Worm (Caenorhabditis elegans) whole organism, L2 larva: ENCODE data around the gene scl-26.
A peak's percentile ranks its signal among the peaks of the same experiment; 100 is the strongest.

ENCODE experiments used
- C34F6.9 ChIP-seq: fragments of 150-350 bp; optimal IDR thresholded peaks from 2 replicates; lab custom pipeline; 2014; ENCODE audit warnings: missing biosample characterization, missing genetic modification characterization
- F13H6.1 ChIP-seq: sonication (generic microtip); optimal IDR thresholded peaks from 2 replicates; lab custom pipeline; 2016; ENCODE audit warnings: missing genetic modification characterization, missing compliant biosample characterization
- ZK546.5 ChIP-seq: sonication (generic microtip); optimal IDR thresholded peaks from 2 replicates; lab custom pipeline; 2017; ENCODE audit warnings: missing biosample characterization, missing genetic modification characterization
- alr-1 ChIP-seq: fragments of 150-350 bp; optimal IDR thresholded peaks from 2 replicates; lab custom pipeline; 2014; ENCODE audit warnings: missing biosample characterization, missing genetic modification characterization
- aly-2 ChIP-seq: fragments of 150-350 bp; optimal IDR thresholded peaks from 2 replicates; lab custom pipeline; 2014; ENCODE audit warnings: missing biosample characterization, missing genetic modification characterization
- ama-1 ChIP-seq: fragments of 150-350 bp; optimal IDR thresholded peaks from 2 replicates; lab custom pipeline; 2018; ENCODE audit warnings: inconsistent platforms
- blmp-1 ChIP-seq: sonication (generic microtip); optimal IDR thresholded peaks from 2 replicates; lab custom pipeline; 2017; ENCODE audit warnings: missing genetic modification characterization, mild to moderate bottlenecking, missing compliant biosample characterization, antibody characterized with exemption, moderate library complexity; ENCODE audit not compliant: insufficient read depth
- ceh-16 ChIP-seq: fragments of 150-350 bp; optimal IDR thresholded peaks from 2 replicates; lab custom pipeline; 2014; ENCODE audit warnings: missing biosample characterization, missing genetic modification characterization
- crh-2 ChIP-seq: sonication (generic microtip); optimal IDR thresholded peaks from 2 replicates; lab custom pipeline; 2017; ENCODE audit warnings: missing biosample characterization, missing genetic modification characterization
- dmd-4 ChIP-seq: sonication (generic microtip); optimal IDR thresholded peaks from 2 replicates; lab custom pipeline; 2017; ENCODE audit warnings: missing biosample characterization, missing genetic modification characterization
- egl-27 ChIP-seq: sonication (generic microtip); optimal IDR thresholded peaks from 3 replicates; lab custom pipeline; 2017; ENCODE audit warnings: missing biosample characterization, missing genetic modification reagents, missing genetic modification characterization
- elt-3 ChIP-seq: sonication (generic microtip); optimal IDR thresholded peaks from 2 replicates; lab custom pipeline; 2017; ENCODE audit warnings: missing biosample characterization, missing genetic modification characterization
- fos-1 ChIP-seq: fragments of 150-350 bp; optimal IDR thresholded peaks from 2 replicates; lab custom pipeline; 2014; ENCODE audit warnings: missing biosample characterization, missing genetic modification characterization
- gmeb-1 ChIP-seq: fragments of 150-350 bp; optimal IDR thresholded peaks from 2 replicates; lab custom pipeline; 2014; ENCODE audit warnings: missing biosample characterization, missing genetic modification characterization
- lin-11 ChIP-seq: fragments of 150-350 bp; sonication (generic microtip); optimal IDR thresholded peaks from 2 replicates; lab custom pipeline; 2014; ENCODE audit warnings: missing biosample characterization, missing genetic modification characterization, inconsistent platforms, mixed read lengths
- lin-13 ChIP-seq: fragments of 150-350 bp; optimal IDR thresholded peaks from 2 replicates; lab custom pipeline; 2014; ENCODE audit warnings: missing biosample characterization, missing genetic modification reagents, missing genetic modification characterization
- lin-39 ChIP-seq: fragments of 150-350 bp; optimal IDR thresholded peaks from 2 replicates; lab custom pipeline; 2014; ENCODE audit warnings: missing biosample characterization, missing genetic modification reagents, missing genetic modification characterization
- lsy-2 ChIP-seq, 2 experiments: fragments of 150-350 bp in 1 of 2; sonication (generic microtip) in 1 of 2; optimal IDR thresholded peaks; 2 replicates each; lab custom pipeline; 2014 to 2017; ENCODE audit warnings: missing biosample characterization in 2 of 2, missing genetic modification characterization in 2 of 2
- mdl-1 ChIP-seq, 2 experiments: fragments of 150-350 bp in 1 of 2; sonication (generic microtip) in 1 of 2; optimal IDR thresholded peaks; 2 replicates each; lab custom pipeline; 2017; ENCODE audit warnings: missing biosample characterization in 2 of 2, missing genetic modification characterization in 2 of 2
- nhr-10 ChIP-seq: sonication (generic microtip); optimal IDR thresholded peaks from 2 replicates; lab custom pipeline; 2017; ENCODE audit warnings: missing biosample characterization, missing genetic modification characterization
- nhr-11 ChIP-seq: fragments of 150-350 bp; optimal IDR thresholded peaks from 2 replicates; lab custom pipeline; 2014; ENCODE audit warnings: missing biosample characterization, missing genetic modification characterization
- nhr-12 ChIP-seq: fragments of 150-350 bp; optimal IDR thresholded peaks from 2 replicates; lab custom pipeline; 2014; ENCODE audit warnings: missing biosample characterization, missing genetic modification characterization
- nhr-129 ChIP-seq: fragments of 150-350 bp; optimal IDR thresholded peaks from 2 replicates; lab custom pipeline; 2014; ENCODE audit warnings: missing biosample characterization, missing genetic modification characterization
- nhr-21 ChIP-seq: fragments of 150-350 bp; optimal IDR thresholded peaks from 2 replicates; lab custom pipeline; 2014; ENCODE audit warnings: missing biosample characterization, missing genetic modification characterization
- nhr-23 ChIP-seq: fragments of 150-350 bp; optimal IDR thresholded peaks from 2 replicates; lab custom pipeline; 2014; ENCODE audit warnings: missing biosample characterization, missing genetic modification reagents, missing genetic modification characterization
- nhr-237 ChIP-seq: fragments of 150-350 bp; optimal IDR thresholded peaks from 2 replicates; lab custom pipeline; 2014; ENCODE audit warnings: missing biosample characterization, missing genetic modification characterization
- nhr-25 ChIP-seq: fragments of 150-350 bp; sonication (generic microtip); optimal IDR thresholded peaks from 3 replicates; lab custom pipeline; 2014; ENCODE audit warnings: missing biosample characterization, missing genetic modification characterization
- nhr-6 ChIP-seq: fragments of 150-350 bp; optimal IDR thresholded peaks from 2 replicates; lab custom pipeline; 2014; ENCODE audit warnings: missing biosample characterization, missing genetic modification characterization
- sem-4 ChIP-seq: fragments of 150-350 bp; optimal IDR thresholded peaks from 2 replicates; lab custom pipeline; 2014; ENCODE audit warnings: missing biosample characterization, missing genetic modification reagents, missing genetic modification characterization
- skn-1 ChIP-seq: sonication (generic microtip); optimal IDR thresholded peaks from 2 replicates; lab custom pipeline; 2017; ENCODE audit warnings: missing biosample characterization, missing genetic modification characterization
- sma-3 ChIP-seq: sonication (generic microtip); optimal IDR thresholded peaks from 2 replicates; lab custom pipeline; 2016; ENCODE audit warnings: missing genetic modification reagents, missing genetic modification characterization, missing compliant biosample characterization
- sma-9 ChIP-seq, 2 experiments: fragments of 150-350 bp in 1 of 2; sonication (generic microtip) in 1 of 2; optimal IDR thresholded peaks; 2 replicates each; lab custom pipeline; 2014 to 2016; ENCODE audit warnings: missing genetic modification characterization in 2 of 2, mild to moderate bottlenecking in 1 of 2, missing biosample characterization in 1 of 2, missing compliant biosample characterization in 1 of 2, missing genetic modification reagents in 1 of 2, moderate library complexity in 1 of 2
- snpc-4 ChIP-seq: fragments of 150-350 bp; optimal IDR thresholded peaks from 2 replicates; lab custom pipeline; 2014; ENCODE audit warnings: missing biosample characterization, missing genetic modification characterization
- unc-55 ChIP-seq: fragments of 150-350 bp; sonication (generic microtip); optimal IDR thresholded peaks from 3 replicates; lab custom pipeline; 2014; ENCODE audit warnings: missing biosample characterization, missing genetic modification reagents, missing genetic modification characterization
- unc-62 ChIP-seq: fragments of 150-350 bp; optimal IDR thresholded peaks from 2 replicates; lab custom pipeline; 2014; ENCODE audit warnings: missing biosample characterization, missing genetic modification reagents, missing genetic modification characterization
- ztf-1 ChIP-seq: fragments of 200-800 bp; sonication (Bioruptor generic); conservative IDR thresholded peaks from 2 replicates; pipeline ENCODE4 v1.3.6; 2022; ENCODE audit warnings: missing genetic modification characterization, missing compliant biosample characterization
- ztf-11 ChIP-seq: sonication (generic microtip); optimal IDR thresholded peaks from 2 replicates; lab custom pipeline; 2017; ENCODE audit warnings: missing biosample characterization, missing genetic modification characterization
- ztf-4 ChIP-seq: fragments of 150-350 bp; optimal IDR thresholded peaks from 2 replicates; lab custom pipeline; 2014; ENCODE audit warnings: missing biosample characterization, missing genetic modification characterization

The scl-26 gene

ce11 chrV:7580378-7580777 is 21.0 kb downstream of the scl-26 start, which contains the start of gene ets-6:
Gene ets-6 (minus strand): TSS chrV:7580546.
- TF ChIP-seq mdl-1 (tag; optimal IDR thresholded peaks at IDR 0.05; lab: Kevin White, UChicago) (no peak), sma-9 (GFP tag; optimal IDR thresholded peaks at IDR 0.05; lab: Kevin White, UChicago) (peak; percentile 26), sma-9 (tag; optimal IDR thresholded peaks at IDR 0.05; lab: Kevin White, UChicago) (no peak), elt-3 (no peak), lsy-2 (tag; optimal IDR thresholded peaks at IDR 0.05; lab: Kevin White, UChicago) (peak; percentile 10 to 78), ceh-16 (tag; lab: Kevin White, UChicago) (no peak), ztf-11 (tag; lab: Kevin White, UChicago) (no peak), nhr-6 (tag; lab: Kevin White, UChicago) (no peak), blmp-1 (tag; lab: Kevin White, UChicago) (no peak), aly-2 (no peak), ZK546.5 (tag; lab: Kevin White, UChicago) (no peak), C34F6.9 (tag; lab: Kevin White, UChicago) (peak; percentile 77), nhr-10 (tag; lab: Kevin White, UChicago) (no peak), nhr-12 (tag; lab: Kevin White, UChicago) (no peak), nhr-129 (tag; lab: Kevin White, UChicago) (peak; percentile 50), nhr-25 (tag; lab: Kevin White, UChicago) (peak; percentile 35), egl-27 (tag; lab: Kevin White, UChicago) (no peak), nhr-11 (no peak), fos-1 (tag; lab: Kevin White, UChicago) (peak; percentile 25), crh-2 (tag; lab: Kevin White, UChicago) (peak; percentile 55), ztf-4 (tag; lab: Kevin White, UChicago) (no peak), nhr-21 (tag; lab: Kevin White, UChicago) (peak; percentile 18), snpc-4 (tag; lab: Kevin White, UChicago) (no peak), dmd-4 (tag; lab: Kevin White, UChicago) (no peak), lin-39 (tag; lab: Kevin White, UChicago) (no peak), unc-55 (GFP tag; lab: Kevin White, UChicago) (peak; percentile 76), unc-62 (GFP tag; lab: Kevin White, UChicago) (no peak), nhr-23 (tag; lab: Kevin White, UChicago) (no peak), lin-11 (tag; lab: Kevin White, UChicago) (no peak), nhr-237 (no peak), gmeb-1 (tag; lab: Kevin White, UChicago) (peak; percentile 60), F13H6.1 (tag; lab: Kevin White, UChicago) (no peak), ztf-1 (GFP tag; lab: Robert Waterston, UW) (no peak), sma-3 (peak; percentile 16)

ce11 chrV:7575563-7575962 is 25.8 kb downstream of the scl-26 start, which contains the start of the genes snu-66 and ints-9:
Gene snu-66 (minus strand): TSS chrV:7575670.
Gene ints-9 (plus strand): TSS chrV:7575802.
- TF ChIP-seq nhr-129 (tag; lab: Kevin White, UChicago): peak; percentile 65
- no peak for TF ChIP-seq aly-2
- TF ChIP-seq alr-1 (tag; lab: Kevin White, UChicago): no peak
- peak; percentile 74 for TF ChIP-seq sma-9 (GFP tag; optimal IDR thresholded peaks at IDR 0.05; lab: Kevin White, UChicago)
- no peak for TF ChIP-seq sma-9 (tag; optimal IDR thresholded peaks at IDR 0.05; lab: Kevin White, UChicago)
- TF ChIP-seq snpc-4 (tag; lab: Kevin White, UChicago): peak; percentile 22
- no peak for TF ChIP-seq ama-1 (lab: Kevin White, UChicago)
- peak; percentile 16 for TF ChIP-seq sem-4 (tag; lab: Kevin White, UChicago)
- peak; percentile 63 to 82 for TF ChIP-seq lsy-2 (tag; optimal IDR thresholded peaks at IDR 0.05; lab: Kevin White, UChicago)
- peak; percentile 36 for TF ChIP-seq nhr-6 (tag; lab: Kevin White, UChicago)
- peak; percentile 86 for TF ChIP-seq C34F6.9 (tag; lab: Kevin White, UChicago)
- TF ChIP-seq crh-2 (tag; lab: Kevin White, UChicago): peak; percentile 51
- TF ChIP-seq gmeb-1 (tag; lab: Kevin White, UChicago): peak; percentile 82
- peak; percentile 49 for TF ChIP-seq nhr-21 (tag; lab: Kevin White, UChicago)
- no peak for TF ChIP-seq fos-1 (tag; lab: Kevin White, UChicago)
- peak; percentile 69 for TF ChIP-seq F13H6.1 (tag; lab: Kevin White, UChicago)
- peak; percentile 81 for TF ChIP-seq unc-55 (GFP tag; lab: Kevin White, UChicago)
- peak; percentile 52 for TF ChIP-seq sma-3
- TF ChIP-seq skn-1 (tag; lab: Kevin White, UChicago): no peak
- TF ChIP-seq lin-13 (GFP tag; lab: Kevin White, UChicago): peak; percentile 40
